Fruit fly (Drosophila melanogaster) whole organism, pupa: ENCODE measurements around the gene He.

Experiments
- CG10348 ChIP-seq: fragments of 200-800 bp; sonication (Bioruptor generic); IDR thresholded peaks from 2 replicates; pipeline ENCODE4 v1.3.6; 2022; ENCODE audit warnings: missing biosample characterization, missing genetic modification characterization
- CG12605 ChIP-seq: fragments of 200-800 bp; sonication (Bioruptor generic); IDR thresholded peaks from 2 replicates; pipeline ENCODE4 v1.3.6; 2022; ENCODE audit warnings: missing biosample characterization, missing genetic modification characterization
- CG13204 ChIP-seq: fragments of 200-800 bp; sonication (Bioruptor generic); optimal IDR thresholded peaks from 2 replicates; lab custom pipeline; 2018; ENCODE audit warnings: missing biosample characterization, mild to moderate bottlenecking, missing genetic modification characterization, moderate library complexity
- CG14655 ChIP-seq: fragments of 200-800 bp; sonication (Bioruptor generic); optimal IDR thresholded peaks from 3 replicates; lab custom pipeline; 2017; ENCODE audit warnings: mild to moderate bottlenecking, missing biosample characterization, missing genetic modification reagents, missing genetic modification characterization
- CG15710 ChIP-seq: fragments of 200-800 bp; sonication (Bioruptor generic); optimal IDR thresholded peaks from 2 replicates; lab custom pipeline; 2018; ENCODE audit warnings: missing biosample characterization, mild to moderate bottlenecking, missing genetic modification characterization, moderate library complexity
- CG17806 ChIP-seq: fragments of 200-800 bp; sonication (Bioruptor generic); optimal IDR thresholded peaks from 2 replicates; lab custom pipeline; 2018; ENCODE audit warnings: missing biosample characterization, mild to moderate bottlenecking, missing genetic modification characterization, moderate library complexity
- CG32121 ChIP-seq: fragments of 200-800 bp; sonication (Bioruptor generic); IDR thresholded peaks from 2 replicates; pipeline ENCODE4 v1.3.6; 2022; ENCODE audit warnings: missing biosample characterization, missing genetic modification characterization
- CG34367 ChIP-seq: fragments of 200-800 bp; sonication (Bioruptor generic); optimal IDR thresholded peaks from 2 replicates; lab custom pipeline; 2018; ENCODE audit warnings: missing biosample characterization, mild to moderate bottlenecking, missing genetic modification characterization
- CG4496 ChIP-seq: fragments of 200-800 bp; sonication (Bioruptor generic); IDR thresholded peaks from 3 replicates; pipeline ENCODE4 v1.3.6; 2022; ENCODE audit warnings: missing biosample characterization, missing genetic modification characterization
- CG8159 ChIP-seq: fragments of 200-800 bp; sonication (Bioruptor generic); optimal IDR thresholded peaks from 3 replicates; lab custom pipeline; 2018; ENCODE audit warnings: missing biosample characterization, mild to moderate bottlenecking, missing genetic modification characterization, moderate library complexity
- CG8301 ChIP-seq: fragments of 200-800 bp; sonication (Bioruptor generic); optimal IDR thresholded peaks from 2 replicates; lab custom pipeline; 2018; ENCODE audit warnings: missing biosample characterization, mild to moderate bottlenecking, missing genetic modification characterization
- CG9948 ChIP-seq: fragments of 200-800 bp; sonication (Bioruptor generic); optimal IDR thresholded peaks from 2 replicates; lab custom pipeline; 2018; ENCODE audit warnings: missing biosample characterization, mild to moderate bottlenecking, missing genetic modification characterization, moderate library complexity
- D1 ChIP-seq: fragments of 200-800 bp; sonication (Bioruptor generic); optimal IDR thresholded peaks from 2 replicates; lab custom pipeline; 2018; ENCODE audit warnings: missing biosample characterization, mild to moderate bottlenecking, missing genetic modification characterization, moderate library complexity
- EcR ChIP-seq: fragments of 200-800 bp; sonication (Bioruptor generic); optimal IDR thresholded peaks from 3 replicates; lab custom pipeline; 2019; ENCODE audit warnings: missing biosample characterization, missing genetic modification characterization, mild to moderate bottlenecking, moderate library complexity, missing genetic modification reagents
- Ets98B ChIP-seq: fragments of 200-800 bp; sonication (Bioruptor generic); IDR thresholded peaks from 2 replicates; pipeline ENCODE4 v1.3.6; 2022; ENCODE audit warnings: missing biosample characterization, missing genetic modification characterization
- Pif1A ChIP-seq: fragments of 200-800 bp; sonication (Bioruptor generic); optimal IDR thresholded peaks from 3 replicates; lab custom pipeline; 2016; ENCODE audit warnings: missing biosample characterization, missing genetic modification characterization
- Pif1B ChIP-seq: fragments of 200-800 bp; sonication (Bioruptor generic); optimal IDR thresholded peaks from 3 replicates; lab custom pipeline; 2016; ENCODE audit warnings: missing biosample characterization, missing genetic modification characterization
- Snoo ChIP-seq: fragments of 200-800 bp; sonication (Bioruptor generic); optimal IDR thresholded peaks from 3 replicates; lab custom pipeline; 2017; ENCODE audit warnings: missing biosample characterization, mild to moderate bottlenecking, missing genetic modification characterization, inconsistent platforms
- fd96Ca ChIP-seq: fragments of 200-800 bp; sonication (Bioruptor generic); IDR thresholded peaks from 3 replicates; pipeline ENCODE4 v1.3.6; 2022; ENCODE audit warnings: missing biosample characterization, missing genetic modification characterization
- gl ChIP-seq: fragments of 200-800 bp; sonication (Bioruptor generic); optimal IDR thresholded peaks from 2 replicates; lab custom pipeline; 2018; ENCODE audit warnings: missing biosample characterization, mild to moderate bottlenecking, missing genetic modification characterization
- rn ChIP-seq: fragments of 200-800 bp; sonication (Bioruptor generic); IDR thresholded peaks from 2 replicates; pipeline ENCODE4 v1.3.6; 2022; ENCODE audit warnings: missing biosample characterization, missing genetic modification characterization

He gene

dm6 chr2L:13957239-13957638, 15.5 kb downstream of the He start, which contains the start of gene NimA:
Gene NimA, plus strand, starts transcription at chr2L:13957539.
- TF ChIP-seq CG8301 (tag; lab: Kevin White, UChicago) (no peak), CG14655 (GFP tag; lab: Kevin White, UChicago) (no peak), CG10348 (GFP tag; lab: Robert Waterston, UW) (no peak), Ets98B (GFP tag; lab: Robert Waterston, UW) (no peak), EcR (GFP tag; lab: Kevin White, UChicago) (no peak), CG12605 (GFP tag; lab: Robert Waterston, UW) (no peak), CG8159 (tag; lab: Kevin White, UChicago) (no peak), fd96Ca (GFP tag; lab: Robert Waterston, UW) (no peak), rn (GFP tag; lab: Robert Waterston, UW) (no peak), D1 (tag; lab: Kevin White, UChicago) (no peak), Pif1B (GFP tag; lab: Kevin White, UChicago) (no peak), CG34367 (tag; lab: Kevin White, UChicago) (no peak), CG13204 (no peak), Snoo (no peak), gl (tag; lab: Kevin White, UChicago) (no peak), CG32121 (GFP tag; lab: Robert Waterston, UW) (no peak; the same call in 1 of the 2 replicates), CG15710 (tag; lab: Kevin White, UChicago) (no peak), CG4496 (GFP tag; lab: Robert Waterston, UW) (no peak), CG17806 (tag; lab: Kevin White, UChicago) (no peak), Pif1A (no peak)

dm6 chr2L:13955775-13956174, 17.0 kb downstream of the He start:
- TF ChIP-seq gl (tag; lab: Kevin White, UChicago) (peak; percentile 85), Snoo (peak; percentile 97), EcR (GFP tag; lab: Kevin White, UChicago) (peak; percentile 85), CG14655 (GFP tag; lab: Kevin White, UChicago) (peak; percentile 96), D1 (tag; lab: Kevin White, UChicago) (peak; percentile 59), CG12605 (GFP tag; lab: Robert Waterston, UW) (peak; percentile 94), Ets98B (GFP tag; lab: Robert Waterston, UW) (peak; percentile 96), rn (GFP tag; lab: Robert Waterston, UW) (peak; percentile 91), fd96Ca (GFP tag; lab: Robert Waterston, UW) (peak; percentile 98), CG4496 (GFP tag; lab: Robert Waterston, UW) (peak; percentile 98), Pif1A (peak; percentile 90), CG8301 (tag; lab: Kevin White, UChicago) (peak; percentile 96), CG13204 (peak; percentile 78), CG15710 (tag; lab: Kevin White, UChicago) (peak; percentile 93), CG34367 (tag; lab: Kevin White, UChicago) (peak; percentile 92), CG10348 (GFP tag; lab: Robert Waterston, UW) (peak; percentile 79), CG9948 (tag; lab: Kevin White, UChicago) (peak; percentile 91), CG17806 (tag; lab: Kevin White, UChicago) (peak; percentile 92), CG8159 (tag; lab: Kevin White, UChicago) (peak; percentile 90), CG32121 (GFP tag; lab: Robert Waterston, UW) (peak; percentile 97), Pif1B (GFP tag; lab: Kevin White, UChicago) (peak; percentile 94)

DNA sequence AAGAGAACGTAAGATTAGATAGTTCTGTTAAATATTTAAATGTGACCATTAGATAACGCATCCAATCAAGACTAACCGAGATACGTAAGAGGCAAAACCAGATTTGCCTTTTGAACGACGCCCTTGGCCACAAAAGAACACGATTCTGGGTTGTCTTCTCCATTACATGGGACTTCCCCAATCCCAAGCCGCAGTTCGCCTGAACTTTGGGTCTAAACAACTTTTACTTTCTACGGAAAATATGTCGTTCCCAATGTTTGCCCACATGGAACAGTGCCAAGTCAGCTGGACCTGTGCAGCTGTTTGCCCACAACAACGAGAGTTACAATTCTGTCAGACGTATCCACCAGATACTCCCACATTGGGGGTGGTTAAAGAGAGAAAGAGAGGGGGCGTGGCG, 23.0 kb downstream of the He start:
- TF ChIP-seq CG10348 (GFP tag; lab: Robert Waterston, UW) (no peak), CG32121 (GFP tag; lab: Robert Waterston, UW) (no peak), CG17806 (tag; lab: Kevin White, UChicago) (no peak), CG8301 (tag; lab: Kevin White, UChicago) (no peak), CG34367 (tag; lab: Kevin White, UChicago) (no peak), CG4496 (GFP tag; lab: Robert Waterston, UW) (no peak), CG9948 (tag; lab: Kevin White, UChicago) (no peak), gl (tag; lab: Kevin White, UChicago) (no peak), EcR (GFP tag; lab: Kevin White, UChicago) (no peak), Pif1B (GFP tag; lab: Kevin White, UChicago) (no peak), CG15710 (tag; lab: Kevin White, UChicago) (no peak), fd96Ca (GFP tag; lab: Robert Waterston, UW) (no peak), D1 (tag; lab: Kevin White, UChicago) (no peak), rn (GFP tag; lab: Robert Waterston, UW) (no peak)

DNA sequence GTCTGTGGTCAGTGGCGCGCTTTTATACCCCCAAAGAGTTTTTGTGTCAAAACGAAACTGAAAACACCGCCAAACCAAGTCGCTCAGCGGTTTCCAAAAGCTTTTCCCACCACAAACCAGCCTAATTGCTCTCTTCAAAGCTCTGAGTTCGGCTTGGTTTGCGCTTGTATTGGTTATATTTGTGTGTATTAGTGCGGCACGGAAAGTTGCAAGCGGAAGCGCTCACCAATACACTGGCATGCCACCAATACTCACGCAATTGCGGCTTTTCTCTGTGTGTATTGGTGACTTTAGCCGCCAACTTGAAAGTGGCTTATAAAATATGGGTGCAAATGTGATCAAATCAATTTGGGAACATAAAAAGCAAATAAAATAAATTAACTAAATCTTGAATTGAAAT, 25.3 kb downstream of the He start, which contains the start of gene Vajk3:
Gene Vajk3, minus strand, starts transcription at position 1 of the 400 bp plus-strand sequence.
- TF ChIP-seq CG4496 (GFP tag; lab: Robert Waterston, UW) = peak; percentile 75
- no peak for TF ChIP-seq Ets98B (GFP tag; lab: Robert Waterston, UW)

DNA sequence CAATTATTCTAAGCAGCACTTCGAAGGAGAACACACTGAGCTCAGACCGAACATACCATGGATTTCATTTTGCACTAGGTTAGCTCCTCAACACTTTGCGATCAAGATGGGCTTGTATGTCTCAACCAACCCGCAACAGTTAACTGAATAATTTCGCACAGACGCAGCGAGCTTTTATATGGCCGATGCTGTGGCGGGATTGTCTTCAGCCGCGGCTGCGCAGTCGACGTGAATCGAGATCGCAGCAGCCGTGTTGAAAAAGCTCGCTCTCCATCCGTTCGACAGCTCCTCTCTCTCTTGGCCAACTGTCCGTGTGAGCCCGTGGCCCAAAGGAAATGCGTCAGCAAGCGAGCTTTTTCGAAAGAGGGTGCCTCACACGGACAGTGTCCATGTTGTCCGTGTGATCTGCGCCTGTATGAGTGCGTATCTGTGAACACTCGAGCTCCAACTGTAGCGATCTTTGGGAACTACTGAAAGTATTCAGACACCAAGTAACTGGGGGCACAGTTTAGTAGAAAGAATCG, 38.1 kb downstream of the He start, which contains the start of gene Vajk2:
Gene Vajk2, minus strand, starts transcription at position 151 of the 524 bp plus-strand sequence.
- TF ChIP-seq Ets98B (GFP tag; lab: Robert Waterston, UW) (peak; percentile 6; the same call in 1 of the 2 replicates), CG4496 (GFP tag; lab: Robert Waterston, UW) (peak; percentile 84), D1 (tag; lab: Kevin White, UChicago) (no peak), Snoo (no peak), CG12605 (GFP tag; lab: Robert Waterston, UW) (no peak)
- TF ChIP-seq, all 21 proteins: peak for 2
